Worm (Caenorhabditis elegans) whole organism, early embryonic: Measurements from ENCODE around the gene vha-2.
A peak's percentile ranks its signal among the peaks of the same experiment; 100 is the strongest.

ENCODE experiments used
- ama-1 ChIP-seq: fragments of 150-350 bp; optimal IDR thresholded peaks from 2 replicates; lab custom pipeline; 2014
- ceh-36 ChIP-seq: sonication (generic microtip); optimal IDR thresholded peaks from 2 replicates; lab custom pipeline; 2016; ENCODE audit warnings: missing genetic modification characterization, inconsistent platforms, missing compliant biosample characterization
- flt-1 ChIP-seq: fragments of 200-800 bp; sonication (Bioruptor generic); IDR thresholded peaks from 2 replicates; pipeline ENCODE4 v1.3.6; 2022; ENCODE audit warnings: missing genetic modification characterization, missing compliant biosample characterization
- hnd-1 ChIP-seq: sonication (generic microtip); optimal IDR thresholded peaks from 2 replicates; lab custom pipeline; 2016; ENCODE audit warnings: missing genetic modification characterization, missing compliant biosample characterization
- pes-1 ChIP-seq: fragments of 200-800 bp; sonication (Bioruptor generic); IDR thresholded peaks from 2 replicates; pipeline ENCODE4 v1.3.6; 2022; ENCODE audit warnings: missing genetic modification reagents, missing genetic modification characterization, missing compliant biosample characterization
- tbx-37 ChIP-seq: fragments of 200-800 bp; sonication (Bioruptor generic); conservative IDR thresholded peaks from 2 replicates; pipeline ENCODE4 v1.3.6; 2022; ENCODE audit warnings: missing genetic modification reagents, missing genetic modification characterization, missing compliant biosample characterization

- TF ChIP-seq ama-1 (lab: Kevin White, UChicago): peak; percentile 64
- TF ChIP-seq tbx-37 (GFP tag; lab: Robert Waterston, UW): no peak
- TF ChIP-seq flt-1: no peak
- no peak for TF ChIP-seq pes-1 (GFP tag; lab: Robert Waterston, UW)
- no peak for TF ChIP-seq ceh-36 (tag; lab: Kevin White, UChicago)
- TF ChIP-seq hnd-1 (tag; lab: Kevin White, UChicago): no peak
Observed at ce11 chrIII:9824330-9824934, 42.5 kb downstream of the vha-2 start, which contains the start of gene lin-52.
